Worm (Caenorhabditis elegans): ENCODE results near the gene elo-5.

elo-5 gene

DNA sequence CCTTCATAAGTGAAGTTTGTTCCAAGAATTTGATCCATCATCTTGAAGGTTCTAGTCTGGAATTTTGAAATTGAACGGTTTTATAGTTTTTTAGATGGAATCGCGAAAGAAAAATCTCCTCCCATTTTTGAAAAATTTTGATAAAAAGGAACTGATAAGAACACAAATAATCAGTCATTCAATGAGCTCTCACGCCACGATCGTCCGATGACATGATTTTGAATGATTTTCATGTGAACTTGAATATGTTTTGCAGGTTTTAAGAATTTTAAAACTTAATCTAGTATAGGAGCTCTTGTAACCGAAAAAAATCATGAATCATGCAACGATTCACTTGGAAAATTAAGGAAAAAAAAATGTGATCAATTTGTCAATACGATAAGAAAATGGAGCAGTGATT lies at the start of gene elo-5:
elo-5 (minus strand) TSS at position 56 of the 400 bp plus-strand sequence.
- TF ChIP-seq W03F9.2 (tag; optimal IDR thresholded peaks at IDR 0.05): no peak
- no peak for TF ChIP-seq him-1 (tag; optimal IDR thresholded peaks at IDR 0.05)
- no peak for TF ChIP-seq dao-5 (tag; optimal IDR thresholded peaks at IDR 0.05)

- TF ChIP-seq W03F9.2 (tag; optimal IDR thresholded peaks at IDR 0.05) (no peak), dao-5 (tag; optimal IDR thresholded peaks at IDR 0.05) (no peak), him-1 (tag; optimal IDR thresholded peaks at IDR 0.05) (no peak)
These were observed 42.2 kb upstream of the elo-5 start, which contains the start of gene ehn-3 for ce11 chrIV:5419122-5419521. ehn-3 (minus strand) TSS chrIV:5419222.

DNA sequence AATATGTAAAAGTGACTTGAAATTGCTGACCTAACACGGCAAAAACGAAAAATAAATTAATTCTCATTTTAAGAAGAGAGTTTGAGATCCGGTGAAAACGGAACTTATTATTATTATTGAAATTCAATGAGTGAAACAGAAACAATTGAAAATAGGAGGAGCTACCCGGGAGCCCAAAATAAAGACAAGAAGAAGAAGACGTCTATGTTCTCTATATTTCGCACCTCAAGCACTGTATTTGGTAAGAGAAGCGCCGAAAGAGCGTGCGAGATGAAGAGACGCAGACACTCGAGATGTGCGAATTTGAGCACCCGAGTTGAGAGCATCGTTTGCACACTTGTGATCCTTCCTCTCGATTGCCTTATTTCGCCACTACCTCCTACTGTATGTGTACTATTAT lies 38.8 kb upstream of the elo-5 start, which contains the start of gene spp-7:
spp-7 (minus strand) TSS at position 101 of the 400 bp plus-strand sequence.
- TF ChIP-seq W03F9.2 (tag; optimal IDR thresholded peaks at IDR 0.05): no peak
- TF ChIP-seq dao-5 (tag; optimal IDR thresholded peaks at IDR 0.05): no peak
- TF ChIP-seq him-1 (tag; optimal IDR thresholded peaks at IDR 0.05): no peak

- TF ChIP-seq him-1 (tag; optimal IDR thresholded peaks at IDR 0.05) (no peak), dao-5 (tag; optimal IDR thresholded peaks at IDR 0.05) (no peak), W03F9.2 (tag; optimal IDR thresholded peaks at IDR 0.05) (no peak)
These were observed 34.9 kb upstream of the elo-5 start, which contains the start of gene ZK616.8 for ce11 chrIV:5411641-5412337. ZK616.8 (minus strand) TSS chrIV:5412193.

ce11 chrIV:5411120-5411519 lies 34.2 kb upstream of the elo-5 start, which contains the start of gene ZK616.65:
ZK616.65 (minus strand) TSS chrIV:5411220.
- TF ChIP-seq dao-5 (tag; optimal IDR thresholded peaks at IDR 0.05) (no peak), W03F9.2 (tag; optimal IDR thresholded peaks at IDR 0.05) (no peak), him-1 (tag; optimal IDR thresholded peaks at IDR 0.05) (no peak)

DNA sequence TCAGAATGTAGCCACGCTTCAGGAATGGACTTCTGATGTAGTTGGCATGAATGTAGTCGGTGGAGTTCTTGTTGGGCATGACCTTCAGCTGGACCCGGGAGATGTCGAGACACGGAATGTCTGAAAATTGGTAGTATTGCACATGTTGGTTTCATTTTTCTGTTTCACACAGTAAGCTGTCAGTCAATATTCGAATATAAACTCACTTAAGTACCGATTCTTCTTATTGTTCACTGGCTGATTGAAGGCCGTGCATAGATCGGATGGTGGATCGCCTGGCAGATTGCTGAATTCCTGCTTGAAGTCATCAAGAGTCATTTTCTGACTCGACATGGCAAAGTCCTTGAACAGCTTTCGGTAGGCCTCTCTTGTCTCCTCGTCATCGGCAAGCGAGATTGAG lies 32.2 kb upstream of the elo-5 start:
- TF ChIP-seq dao-5 (tag; optimal IDR thresholded peaks at IDR 0.05): no peak
- no peak for TF ChIP-seq W03F9.2 (tag; optimal IDR thresholded peaks at IDR 0.05)
- no peak for TF ChIP-seq him-1 (tag; optimal IDR thresholded peaks at IDR 0.05)

DNA sequence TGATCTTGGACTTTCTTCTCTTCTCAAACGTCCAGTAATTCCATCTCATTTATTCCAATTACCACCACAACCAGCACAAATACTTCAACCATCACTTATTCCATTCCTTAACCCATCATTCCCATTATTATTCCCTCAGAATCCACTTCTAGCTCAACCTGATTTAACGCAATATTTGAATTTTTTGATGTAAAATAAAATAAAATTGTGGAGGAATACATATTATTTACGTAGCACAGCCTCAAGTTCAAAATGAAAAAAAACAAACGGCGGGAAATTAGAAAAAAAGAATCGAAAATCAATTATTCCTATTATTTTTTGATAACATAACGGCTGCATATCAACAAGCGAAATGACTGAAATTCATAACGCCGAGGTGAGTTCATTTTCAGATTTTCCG lies 28.4 kb upstream of the elo-5 start, which contains the start of gene ZK616.61:
ZK616.61 (plus strand) TSS at position 301 of the 400 bp plus-strand sequence.
- TF ChIP-seq W03F9.2 (tag; optimal IDR thresholded peaks at IDR 0.05): no peak
- TF ChIP-seq dao-5 (tag; optimal IDR thresholded peaks at IDR 0.05): no peak
- no peak for TF ChIP-seq him-1 (tag; optimal IDR thresholded peaks at IDR 0.05)

- TF ChIP-seq him-1 (tag; optimal IDR thresholded peaks at IDR 0.05) (no peak), dao-5 (tag; optimal IDR thresholded peaks at IDR 0.05) (no peak), W03F9.2 (tag; optimal IDR thresholded peaks at IDR 0.05) (no peak)
These were observed 23.7 kb upstream of the elo-5 start, which contains the start of gene ZK616.1 for ce11 chrIV:5400609-5401008. ZK616.1 (plus strand) TSS chrIV:5400909.

- TF ChIP-seq him-1 (tag; optimal IDR thresholded peaks at IDR 0.05) (no peak), dao-5 (tag; optimal IDR thresholded peaks at IDR 0.05) (no peak), W03F9.2 (tag; optimal IDR thresholded peaks at IDR 0.05) (no peak)
These were observed 20.6 kb upstream of the elo-5 start, which contains the start of gene ZK616.2 for ce11 chrIV:5397539-5397938. ZK616.2 (plus strand) TSS chrIV:5397839.

ce11 chrIV:5396769-5397168 lies 19.9 kb upstream of the elo-5 start, which contains the start of gene ZK616.3:
ZK616.3 (plus strand) TSS chrIV:5397069.
- TF ChIP-seq him-1 (tag; optimal IDR thresholded peaks at IDR 0.05) (no peak), W03F9.2 (tag; optimal IDR thresholded peaks at IDR 0.05) (no peak), dao-5 (tag; optimal IDR thresholded peaks at IDR 0.05) (no peak)

DNA sequence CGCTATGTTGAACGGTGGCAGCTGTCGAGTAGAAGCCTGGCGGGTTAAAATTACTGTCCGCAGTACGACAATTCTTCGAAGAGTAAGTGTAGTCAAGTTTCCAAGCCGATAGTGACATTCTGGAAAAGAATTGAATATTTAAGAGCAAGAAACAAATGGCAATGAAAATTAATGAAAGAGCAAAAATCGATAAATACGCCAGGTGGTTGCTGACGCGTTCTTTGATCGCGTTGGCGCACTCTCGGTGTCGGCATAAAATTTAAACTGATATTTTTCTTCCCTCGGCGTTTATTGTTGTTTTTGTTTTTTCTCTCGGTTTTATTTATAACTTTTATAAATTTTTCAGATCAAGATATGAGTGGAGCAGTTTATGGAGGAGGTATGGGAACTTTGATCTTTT lies 17.8 kb upstream of the elo-5 start, which contains the start of the genes perm-3 and swsn-6:
perm-3 (minus strand) TSS at position 118 of the 400 bp plus-strand sequence.
swsn-6 (plus strand) TSS at position 347 of the 400 bp plus-strand sequence.
- TF ChIP-seq dao-5 (tag; optimal IDR thresholded peaks at IDR 0.05) (no peak), W03F9.2 (tag; optimal IDR thresholded peaks at IDR 0.05) (peak; percentile 79)

DNA sequence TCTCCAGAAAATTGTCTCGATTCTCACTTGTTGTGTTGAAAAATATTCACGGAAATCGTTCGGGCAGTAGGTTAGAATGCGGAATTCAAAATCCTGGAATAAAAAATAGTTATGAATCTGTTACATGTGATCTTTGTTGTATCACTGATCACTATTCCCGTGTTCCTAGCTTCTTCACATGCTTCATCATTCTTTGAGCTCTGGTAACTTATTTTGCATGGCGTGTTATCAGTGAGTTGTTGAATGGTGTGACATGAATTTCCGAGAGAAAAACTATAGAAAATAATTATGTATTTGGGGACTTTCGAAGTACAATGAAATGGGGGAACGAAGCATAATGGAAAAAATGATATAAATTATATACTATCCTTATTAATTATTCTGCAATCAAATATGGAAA lies 16.6 kb upstream of the elo-5 start:
- no peak for TF ChIP-seq him-1 (tag; optimal IDR thresholded peaks at IDR 0.05)

- TF ChIP-seq him-1 (tag; optimal IDR thresholded peaks at IDR 0.05) (no peak), dao-5 (tag; optimal IDR thresholded peaks at IDR 0.05) (no peak), W03F9.2 (tag; optimal IDR thresholded peaks at IDR 0.05) (no peak)
These were observed 14.7 kb upstream of the elo-5 start, which contains the start of the genes htp-1 and ZK616.5 for ce11 chrIV:5391507-5392057. htp-1 (minus strand) TSS chrIV:5391557. ZK616.5 (plus strand) TSS chrIV:5391929.

DNA sequence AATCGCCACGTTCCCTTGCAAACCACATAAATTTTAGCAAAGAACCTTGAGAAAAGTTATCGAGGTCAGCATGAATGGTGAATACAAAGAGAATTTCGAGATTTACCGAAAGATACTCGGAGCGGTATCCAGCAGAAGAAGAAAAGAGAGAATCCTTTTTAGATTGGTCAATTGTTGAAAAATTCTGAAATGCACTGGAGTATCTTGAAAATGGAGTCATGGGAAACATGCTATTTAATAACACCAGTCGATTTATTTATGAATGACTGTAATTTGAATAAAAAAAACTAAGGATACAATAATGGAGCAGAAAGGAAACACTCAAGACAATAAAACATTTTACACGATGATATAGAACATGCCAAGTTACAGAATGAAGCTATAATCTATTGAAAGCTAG lies 13.0 kb upstream of the elo-5 start:
- TF ChIP-seq dao-5 (tag; optimal IDR thresholded peaks at IDR 0.05): no peak
- no peak for TF ChIP-seq him-1 (tag; optimal IDR thresholded peaks at IDR 0.05)
- no peak for TF ChIP-seq W03F9.2 (tag; optimal IDR thresholded peaks at IDR 0.05)
